Fruit fly (Drosophila melanogaster) whole organism, embryonic: ENCODE data around the gene nonC.
A peak's percentile ranks its signal among the peaks of the same experiment; 100 is the strongest.

Source experiments
- Atf-2 ChIP-seq: fragments of 200-800 bp; sonication (Bioruptor generic); optimal IDR thresholded peaks from 2 replicates; lab custom pipeline; 2016; ENCODE audit warnings: missing biosample characterization, missing genetic modification characterization
- B-H1 ChIP-seq: fragments of 200-800 bp; sonication (Bioruptor generic); IDR thresholded peaks from 3 replicates; pipeline ENCODE4 v1.3.6; 2022; ENCODE audit warnings: missing biosample characterization, missing genetic modification characterization
- CG12071 ChIP-seq: fragments of 200-800 bp; sonication (Bioruptor generic); optimal IDR thresholded peaks from 3 replicates; lab custom pipeline; 2018; ENCODE audit warnings: missing biosample characterization, mild to moderate bottlenecking, missing genetic modification characterization
- CG12236 ChIP-seq: fragments of 200-800 bp; sonication (Bioruptor generic); optimal IDR thresholded peaks from 2 replicates; lab custom pipeline; 2016; ENCODE audit warnings: missing biosample characterization, missing genetic modification characterization
- CG12769 ChIP-seq: fragments of 200-800 bp; sonication (Bioruptor generic); optimal IDR thresholded peaks from 2 replicates; lab custom pipeline; 2019; ENCODE audit warnings: missing biosample characterization, mild to moderate bottlenecking, missing genetic modification characterization, moderate library complexity
- CG13123 ChIP-seq: fragments of 200-800 bp; sonication (Bioruptor generic); optimal IDR thresholded peaks from 2 replicates; lab custom pipeline; 2016; ENCODE audit warnings: missing biosample characterization, missing genetic modification characterization
- CG13296 ChIP-seq: fragments of 200-800 bp; sonication (Bioruptor generic); optimal IDR thresholded peaks from 3 replicates; lab custom pipeline; 2018; ENCODE audit warnings: missing biosample characterization, mild to moderate bottlenecking, missing genetic modification characterization
- CG15011 ChIP-seq: fragments of 200-800 bp; sonication (Bioruptor generic); optimal IDR thresholded peaks from 3 replicates; lab custom pipeline; 2018; ENCODE audit warnings: missing biosample characterization, mild to moderate bottlenecking, missing genetic modification characterization
- CG15601 ChIP-seq: fragments of 200-800 bp; sonication (Bioruptor generic); optimal IDR thresholded peaks from 3 replicates; lab custom pipeline; 2019; ENCODE audit warnings: missing biosample characterization, mild to moderate bottlenecking, missing genetic modification characterization, moderate library complexity
- CG1603 ChIP-seq: fragments of 200-800 bp; sonication (Bioruptor generic); optimal IDR thresholded peaks from 2 replicates; lab custom pipeline; 2019; ENCODE audit warnings: missing biosample characterization, mild to moderate bottlenecking, missing genetic modification characterization, moderate library complexity
- CG16779 ChIP-seq: fragments of 200-800 bp; sonication (Bioruptor generic); IDR thresholded peaks from 2 replicates; pipeline ENCODE4 v1.3.6; 2022; ENCODE audit warnings: missing biosample characterization, missing genetic modification characterization
- CG17385 ChIP-seq: fragments of 200-800 bp; sonication (Bioruptor generic); optimal IDR thresholded peaks from 3 replicates; lab custom pipeline; 2018; ENCODE audit warnings: missing biosample characterization, mild to moderate bottlenecking, missing genetic modification characterization
- CG31224 ChIP-seq: fragments of 200-800 bp; sonication (Bioruptor generic); IDR thresholded peaks from 2 replicates; pipeline ENCODE4 v1.3.6; 2022; ENCODE audit warnings: missing biosample characterization, missing genetic modification characterization
- CG4360 ChIP-seq: fragments of 200-800 bp; sonication (Bioruptor generic); IDR thresholded peaks from 2 replicates; pipeline ENCODE4 v1.3.6; 2022; ENCODE audit warnings: missing biosample characterization, missing genetic modification characterization
- CG43689 ChIP-seq: fragments of 200-800 bp; sonication (Bioruptor generic); IDR thresholded peaks from 2 replicates; pipeline ENCODE4 v1.3.6; 2022; ENCODE audit warnings: missing biosample characterization, missing genetic modification characterization
- CG4820 ChIP-seq: fragments of 200-800 bp; sonication (Bioruptor generic); optimal IDR thresholded peaks from 3 replicates; lab custom pipeline; 2016; ENCODE audit warnings: missing biosample characterization, missing genetic modification characterization
- CG6272 ChIP-seq: fragments of 200-800 bp; sonication (Bioruptor generic); IDR thresholded peaks from 2 replicates; pipeline ENCODE4 v1.3.6; 2022; ENCODE audit warnings: missing biosample characterization, missing genetic modification characterization
- CG6683 ChIP-seq: fragments of 200-800 bp; sonication (Bioruptor generic); optimal IDR thresholded peaks from 2 replicates; lab custom pipeline; 2017; ENCODE audit warnings: missing biosample characterization, mild to moderate bottlenecking, missing genetic modification characterization, missing genetic modification reagents
- CG7372 ChIP-seq: fragments of 200-800 bp; sonication (Bioruptor generic); IDR thresholded peaks from 2 replicates; pipeline ENCODE4 v1.3.6; 2022; ENCODE audit warnings: missing biosample characterization, missing genetic modification characterization
- CG7745 ChIP-seq: fragments of 200-800 bp; sonication (Bioruptor generic); optimal IDR thresholded peaks from 2 replicates; lab custom pipeline; 2018; ENCODE audit warnings: missing biosample characterization, mild to moderate bottlenecking, missing genetic modification characterization, moderate library complexity
- CG8478 ChIP-seq: fragments of >200 bp; optimal IDR thresholded peaks from 2 replicates; lab custom pipeline; 2018
- CG8924 ChIP-seq: fragments of 200-800 bp; optimal IDR thresholded peaks from 3 replicates; lab custom pipeline; 2019; ENCODE audit warnings: missing biosample characterization, mild to moderate bottlenecking, missing genetic modification characterization, moderate library complexity
- CG8944 ChIP-seq: fragments of 200-800 bp; sonication (Bioruptor generic); optimal IDR thresholded peaks from 3 replicates; lab custom pipeline; 2016; ENCODE audit warnings: missing biosample characterization, missing genetic modification characterization
- CG9727 ChIP-seq: fragments of 200-800 bp; sonication (Bioruptor generic); optimal IDR thresholded peaks from 3 replicates; lab custom pipeline; 2017; ENCODE audit warnings: missing biosample characterization, mild to moderate bottlenecking, missing genetic modification characterization
- CHES-1-like ChIP-seq: fragments of 200-800 bp; sonication (Bioruptor generic); optimal IDR thresholded peaks from 2 replicates; lab custom pipeline; 2016; ENCODE audit warnings: missing biosample characterization, missing genetic modification characterization
- CTCF ChIP-seq: fragments of 200-800 bp; sonication (Bioruptor generic); optimal IDR thresholded peaks from 2 replicates; lab custom pipeline; 2017; ENCODE audit warnings: missing biosample characterization, mild to moderate bottlenecking, missing genetic modification characterization, moderate library complexity
- Doc3 ChIP-seq: fragments of 200-800 bp; sonication (Bioruptor generic); IDR thresholded peaks from 3 replicates; pipeline ENCODE4 v1.3.6; 2022; ENCODE audit warnings: missing biosample characterization, missing genetic modification characterization; ENCODE audit not compliant: partially characterized antibody
- Gsc ChIP-seq: fragments of 200-800 bp; sonication (Bioruptor generic); IDR thresholded peaks from 2 replicates; pipeline ENCODE4 v1.3.6; 2022; ENCODE audit warnings: missing biosample characterization, missing genetic modification characterization
- Hr78 ChIP-seq, 2 experiments: fragments of 200-800 bp in 1 of 2; fragments of >200 bp in 1 of 2; sonication (Bioruptor generic) in 1 of 2; optimal IDR thresholded peaks; 2 replicates each; lab custom pipeline; 2017 to 2019; ENCODE audit warnings: missing biosample characterization in 2 of 2, missing genetic modification characterization in 2 of 2, mild to moderate bottlenecking in 1 of 2, moderate library complexity in 1 of 2
- MBD-R2 ChIP-seq: fragments of 200-800 bp; sonication (Bioruptor generic); IDR thresholded peaks from 2 replicates; pipeline ENCODE4 v1.3.6; 2022; ENCODE audit warnings: missing biosample characterization, missing genetic modification characterization
- NK7.1 ChIP-seq: fragments of 200-800 bp; sonication (Bioruptor generic); optimal IDR thresholded peaks from 3 replicates; lab custom pipeline; 2016; ENCODE audit warnings: missing biosample characterization, missing genetic modification characterization
- NfI ChIP-seq: fragments of 200-800 bp; sonication (Bioruptor generic); optimal IDR thresholded peaks from 3 replicates; lab custom pipeline; 2018; ENCODE audit warnings: missing biosample characterization, mild to moderate bottlenecking, missing genetic modification characterization, moderate library complexity
- Opbp ChIP-seq: fragments of 200-800 bp; sonication (Bioruptor generic); IDR thresholded peaks from 3 replicates; pipeline ENCODE4 v1.3.6; 2022; ENCODE audit warnings: missing biosample characterization, missing genetic modification characterization; ENCODE audit not compliant: partially characterized antibody
- ase ChIP-seq: fragments of 200-800 bp; sonication (Bioruptor generic); IDR thresholded peaks from 3 replicates; pipeline ENCODE4 v1.3.6; 2022; ENCODE audit warnings: missing biosample characterization, missing genetic modification characterization
- chif ChIP-seq, 2 experiments: fragments of 200-800 bp; sonication (Bioruptor generic); optimal IDR thresholded peaks; 3 replicates each; lab custom pipeline; 2016; ENCODE audit warnings: missing biosample characterization in 2 of 2, missing genetic modification characterization in 2 of 2
- crol ChIP-seq: fragments of 200-800 bp; sonication (Bioruptor generic); IDR thresholded peaks from 2 replicates; pipeline ENCODE4 v1.3.6; 2022; ENCODE audit warnings: missing biosample characterization, missing genetic modification characterization
- crp ChIP-seq, 2 experiments: fragments of 200-800 bp; sonication (Bioruptor generic); optimal IDR thresholded peaks; 2 replicates in 1 of 2; 3 replicates in 1 of 2; lab custom pipeline; 2017; ENCODE audit warnings: missing biosample characterization in 2 of 2, missing genetic modification characterization in 2 of 2, mild to moderate bottlenecking in 1 of 2, moderate library complexity in 1 of 2
- dmrt99B ChIP-seq: fragments of 200-800 bp; sonication (Bioruptor generic); optimal IDR thresholded peaks from 2 replicates; lab custom pipeline; 2018; ENCODE audit warnings: missing biosample characterization, mild to moderate bottlenecking, missing genetic modification characterization, moderate library complexity
- hkb ChIP-seq, 2 experiments: fragments of 200-800 bp in 1 of 2; fragments of >200 bp in 1 of 2; sonication (Bioruptor generic) in 1 of 2; IDR thresholded peaks in 1 of 2; optimal IDR thresholded peaks in 1 of 2; 2 replicates each; pipeline versions ENCODE4 v1.3.6 to Lab custom; 2017 to 2022; ENCODE audit warnings: missing biosample characterization in 1 of 2, missing genetic modification characterization in 1 of 2
- insv ChIP-seq, 2 experiments: fragments of 200-800 bp; sonication (Bioruptor generic); optimal IDR thresholded peaks; 3 replicates each; lab custom pipeline; 2016 to 2018; ENCODE audit warnings: missing biosample characterization in 2 of 2, missing genetic modification characterization in 2 of 2
- kni ChIP-seq: fragments of 200-800 bp; sonication (Bioruptor generic); optimal IDR thresholded peaks from 3 replicates; lab custom pipeline; 2017; ENCODE audit warnings: mild to moderate bottlenecking, missing biosample characterization, missing genetic modification reagents, missing genetic modification characterization
- lmd ChIP-seq: fragments of 200-800 bp; sonication (Bioruptor generic); IDR thresholded peaks from 2 replicates; pipeline ENCODE4 v1.3.6; 2022; ENCODE audit warnings: missing biosample characterization, missing genetic modification characterization
- pho ChIP-seq: fragments of 200-800 bp; sonication (Bioruptor generic); optimal IDR thresholded peaks from 2 replicates; lab custom pipeline; 2016; ENCODE audit warnings: missing biosample characterization, missing genetic modification characterization
- pros ChIP-seq: fragments of 200-800 bp; sonication (Bioruptor generic); optimal IDR thresholded peaks from 3 replicates; lab custom pipeline; 2019; ENCODE audit warnings: missing biosample characterization, mild to moderate bottlenecking, missing genetic modification characterization, moderate library complexity
- sisA ChIP-seq: fragments of 200-800 bp; sonication (Bioruptor generic); IDR thresholded peaks from 2 replicates; pipeline ENCODE4 v1.3.6; 2022; ENCODE audit warnings: missing biosample characterization, missing genetic modification characterization
- sob ChIP-seq: fragments of 200-800 bp; sonication (Bioruptor generic); IDR thresholded peaks from 2 replicates; pipeline ENCODE4 v1.3.6; 2022; ENCODE audit warnings: missing biosample characterization, missing genetic modification characterization
- stwl ChIP-seq: fragments of 200-800 bp; sonication (Bioruptor generic); optimal IDR thresholded peaks from 3 replicates; lab custom pipeline; 2018; ENCODE audit warnings: missing biosample characterization, mild to moderate bottlenecking, missing genetic modification characterization, moderate library complexity
- sug ChIP-seq: fragments of 200-800 bp; optimal IDR thresholded peaks from 2 replicates; lab custom pipeline; 2019; ENCODE audit warnings: missing biosample characterization, mild to moderate bottlenecking, missing genetic modification characterization, moderate library complexity
- twi ChIP-seq: fragments of 200-800 bp; optimal IDR thresholded peaks from 2 replicates; lab custom pipeline; 2019; ENCODE audit warnings: missing biosample characterization, mild to moderate bottlenecking, missing genetic modification characterization, moderate library complexity
- vvl ChIP-seq: fragments of 200-800 bp; sonication (Bioruptor generic); IDR thresholded peaks from 2 replicates; pipeline ENCODE4 v1.3.6; 2022; ENCODE audit warnings: missing biosample characterization, missing genetic modification characterization

The nonC gene

DNA sequence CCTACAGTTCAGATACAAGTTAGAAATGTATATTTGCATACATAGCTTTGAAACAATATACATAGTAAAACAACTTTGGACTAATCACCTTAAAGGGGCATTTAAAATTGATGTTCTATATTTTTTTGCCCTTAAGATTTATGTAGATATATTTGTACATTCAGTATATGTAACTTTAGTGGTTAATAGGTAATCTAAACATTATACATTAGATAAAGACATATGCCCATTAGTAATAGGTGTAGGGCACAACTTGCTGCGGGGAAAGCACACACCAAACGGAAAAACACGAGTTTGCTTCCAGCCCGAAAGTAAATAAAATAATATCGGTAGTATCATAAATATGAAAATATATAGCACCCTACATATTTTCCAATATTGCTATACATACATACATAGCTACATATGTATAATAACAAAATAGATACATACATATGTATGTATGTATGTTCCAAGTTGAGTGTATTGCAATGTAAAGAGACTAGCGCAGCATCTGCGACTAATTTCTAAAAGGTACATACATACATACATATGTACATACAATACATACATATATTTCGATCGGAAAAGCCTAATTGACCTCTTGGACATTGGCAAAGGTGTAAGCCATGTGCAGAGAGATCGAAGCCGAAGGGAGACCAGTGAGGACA lies 39.1 kb downstream of the nonC start, which contains the start of gene CG43736 (continued):
- TF ChIP-seq CG7372 (peak; percentile 86), CG16779 (no peak), ase (GFP tag; lab: Robert Waterston, UW) (peak; percentile 86), MBD-R2 (peak; percentile 32; the same call in 1 of the 2 replicates), CG12071 (GFP tag; lab: Kevin White, UChicago) (peak; percentile 95), insv (GFP tag; optimal IDR thresholded peaks at IDR 0.05; lab: Kevin White, UChicago) (peak in 1 of 2 experiments; percentile 67), CG13123 (GFP tag; lab: Kevin White, UChicago) (peak; percentile 83), dmrt99B (peak; percentile 98), hkb (optimal IDR thresholded peaks at IDR 0.05; lab: Kevin White, UChicago) (no peak), hkb (GFP tag; IDR thresholded peaks at IDR 0.05; lab: Robert Waterston, UW) (peak; percentile 87), NfI (GFP tag; lab: Kevin White, UChicago) (peak; percentile 95), CG13296 (GFP tag; lab: Kevin White, UChicago) (peak; percentile 97), stwl (tag; lab: Kevin White, UChicago) (peak; percentile 26), pros (GFP tag; lab: Kevin White, UChicago) (no peak), NK7.1 (peak; percentile 91), lmd (GFP tag; lab: Robert Waterston, UW) (peak; percentile 95), CG1603 (tag; lab: Kevin White, UChicago) (peak; percentile 92), CG9727 (peak; percentile 95), crp (GFP tag; optimal IDR thresholded peaks at IDR 0.05; lab: Kevin White, UChicago) (peak in 1 of 2 experiments; percentile 49), sisA (GFP tag; lab: Robert Waterston, UW) (peak; percentile 90), CG6683 (GFP tag; lab: Kevin White, UChicago) (peak; percentile 89), CG12769 (tag; lab: Kevin White, UChicago) (peak; percentile 97), twi (peak; percentile 91), Hr78 (GFP tag; optimal IDR thresholded peaks at IDR 0.05; lab: Kevin White, UChicago) (peak in 1 of 2 experiments; percentile 98), CTCF (GFP tag; lab: Kevin White, UChicago) (peak; percentile 65), Gsc (GFP tag; lab: Robert Waterston, UW) (no peak; the same call in 1 of the 2 replicates), sug (peak; percentile 93), kni (GFP tag; lab: Kevin White, UChicago) (peak; percentile 71), pho (GFP tag; lab: Kevin White, UChicago) (peak; percentile 93), CG7745 (tag; lab: Kevin White, UChicago) (no peak), Opbp (GFP tag; lab: Robert Waterston, UW) (no peak), chif (GFP tag; optimal IDR thresholded peaks at IDR 0.05; lab: Kevin White, UChicago) (peak; percentile 93 to 94), CG8478 (lab: Kevin White, UChicago) (no peak), CG31224 (GFP tag; lab: Robert Waterston, UW) (peak; percentile 80), B-H1 (GFP tag; lab: Robert Waterston, UW) (peak; percentile 76), CG43689 (GFP tag; lab: Robert Waterston, UW) (peak; percentile 70), CG6272 (GFP tag; lab: Robert Waterston, UW) (peak; percentile 69), CG17385 (GFP tag; lab: Kevin White, UChicago) (peak; percentile 83), CHES-1-like (GFP tag; lab: Kevin White, UChicago) (peak; percentile 88), CG4360 (GFP tag; lab: Robert Waterston, UW) (no peak), vvl (GFP tag; lab: Robert Waterston, UW) (peak; percentile 87), sob (peak; percentile 86), CG8944 (GFP tag; lab: Kevin White, UChicago) (peak; percentile 91), crol (GFP tag; lab: Robert Waterston, UW) (no peak), Atf-2 (GFP tag; lab: Kevin White, UChicago) (peak; percentile 93), CG8924 (tag; lab: Kevin White, UChicago) (peak; percentile 98), CG4820 (GFP tag; lab: Kevin White, UChicago) (peak; percentile 94), CG12236 (peak; percentile 86), CG15601 (peak; percentile 95), Doc3 (no peak), CG15011 (GFP tag; lab: Kevin White, UChicago) (peak; percentile 95)
